Worm (Caenorhabditis elegans) whole organism, L4 larva: ENCODE measurements around the gene bre-3.

Experiments used
- F49E8.2 ChIP-seq: sonication (generic microtip); optimal IDR thresholded peaks from 2 replicates; lab custom pipeline; 2016; ENCODE audit warnings: missing compliant biosample characterization, mild to moderate bottlenecking, missing genetic modification characterization, borderline replicate concordance
- T20F7.1 ChIP-seq: fragments of 200-800 bp; sonication (Bioruptor generic); optimal IDR thresholded peaks from 2 replicates; lab custom pipeline; 2018; ENCODE audit warnings: mild to moderate bottlenecking, missing genetic modification characterization, missing compliant biosample characterization
- Y75B8A.6 ChIP-seq: fragments of 200-800 bp; sonication (Bioruptor generic); IDR thresholded peaks from 2 replicates; pipeline ENCODE4 v1.3.6; 2022; ENCODE audit warnings: missing genetic modification reagents, missing genetic modification characterization, missing compliant biosample characterization
- ZK337.2 ChIP-seq: fragments of 200-800 bp; sonication (Bioruptor generic); IDR thresholded peaks from 2 replicates; pipeline ENCODE4 v1.3.6; 2022; ENCODE audit warnings: missing genetic modification reagents, missing genetic modification characterization, missing compliant biosample characterization
- aha-1 ChIP-seq: fragments of 150-350 bp; peaks from one replicate; lab custom pipeline; 2014; ENCODE audit warnings: missing biosample characterization, missing genetic modification characterization
- arid-1 ChIP-seq: fragments of 200-800 bp; sonication (Bioruptor generic); conservative IDR thresholded peaks from 2 replicates; pipeline ENCODE4 v1.3.6; 2022; ENCODE audit warnings: missing genetic modification reagents, missing genetic modification characterization, missing compliant biosample characterization
- ceh-20 ChIP-seq: fragments of 200-800 bp; sonication (Bioruptor generic); IDR thresholded peaks from 2 replicates; pipeline ENCODE4 v1.3.6; 2022; ENCODE audit warnings: missing genetic modification reagents, missing genetic modification characterization, missing compliant biosample characterization
- ceh-28 ChIP-seq: fragments of 150-350 bp; optimal IDR thresholded peaks from 2 replicates; lab custom pipeline; 2014; ENCODE audit warnings: missing biosample characterization, missing genetic modification reagents, missing genetic modification characterization
- ceh-44 ChIP-seq: fragments of 200-800 bp; sonication (Bioruptor generic); IDR thresholded peaks from 2 replicates; pipeline ENCODE4 v1.3.6; 2022; ENCODE audit warnings: missing genetic modification reagents, missing genetic modification characterization, missing compliant biosample characterization
- daf-16 ChIP-seq, 3 experiments: sonication (generic microtip); optimal IDR thresholded peaks; 2 replicates each; lab custom pipeline; 2016 to 2017; ENCODE audit warnings: missing genetic modification characterization in 3 of 3, missing genetic modification reagents in 3 of 3, mild to moderate bottlenecking in 2 of 3, missing compliant biosample characterization in 2 of 3, missing biosample characterization in 1 of 3, moderate library complexity in 1 of 3
- daf-8 ChIP-seq: fragments of 200-800 bp; sonication (Bioruptor generic); IDR thresholded peaks from 2 replicates; pipeline ENCODE4 v1.3.6; 2022; ENCODE audit warnings: missing genetic modification characterization, missing compliant biosample characterization
- dmd-9 ChIP-seq: fragments of 200-800 bp; sonication (Bioruptor generic); IDR thresholded peaks from 2 replicates; pipeline ENCODE4 v1.3.6; 2022; ENCODE audit warnings: missing genetic modification reagents, missing genetic modification characterization, missing compliant biosample characterization
- dpl-1 ChIP-seq: fragments of 150-350 bp; optimal IDR thresholded peaks from 2 replicates; lab custom pipeline; 2014; ENCODE audit warnings: missing biosample characterization, missing genetic modification reagents, missing genetic modification characterization
- duxl-1 ChIP-seq: sonication (generic microtip); optimal IDR thresholded peaks from 2 replicates; lab custom pipeline; 2016; ENCODE audit warnings: mild to moderate bottlenecking, missing genetic modification characterization, moderate library complexity, missing compliant biosample characterization; ENCODE audit not compliant: poor library complexity
- dve-1 ChIP-seq: sonication (generic microtip); optimal IDR thresholded peaks from 2 replicates; lab custom pipeline; 2017; ENCODE audit warnings: antibody characterized with exemption, mild to moderate bottlenecking, missing genetic modification characterization, missing compliant biosample characterization; ENCODE audit not compliant: insufficient read depth
- egl-27 ChIP-seq: sonication (generic microtip); optimal IDR thresholded peaks from 3 replicates; lab custom pipeline; 2017; ENCODE audit warnings: missing biosample characterization, missing genetic modification reagents, missing genetic modification characterization
- hif-1 ChIP-seq, 2 experiments: sonication (generic microtip); optimal IDR thresholded peaks; 2 replicates each; lab custom pipeline; 2016 to 2017; ENCODE audit warnings: missing compliant biosample characterization in 2 of 2, missing genetic modification characterization in 2 of 2, missing genetic modification reagents in 2 of 2, missing genotype in 2 of 2, mild to moderate bottlenecking in 1 of 2
- hlh-11 ChIP-seq: fragments of 200-800 bp; sonication (Bioruptor generic); optimal IDR thresholded peaks from 2 replicates; lab custom pipeline; 2018; ENCODE audit warnings: mild to moderate bottlenecking, missing genetic modification characterization, missing compliant biosample characterization
- hlh-30 ChIP-seq: sonication (generic microtip); optimal IDR thresholded peaks from 2 replicates; lab custom pipeline; 2017; ENCODE audit warnings: antibody characterized with exemption, mild to moderate bottlenecking, missing genetic modification characterization, missing compliant biosample characterization; ENCODE audit not compliant: insufficient read depth
- hmg-1.1 ChIP-seq: fragments of 200-800 bp; sonication (Bioruptor generic); IDR thresholded peaks from 2 replicates; pipeline ENCODE4 v1.3.6; 2022; ENCODE audit warnings: missing genetic modification reagents, missing genetic modification characterization, missing compliant biosample characterization
- lin-1 ChIP-seq: fragments of 200-800 bp; sonication (Bioruptor generic); IDR thresholded peaks from 2 replicates; pipeline ENCODE4 v1.3.6; 2022; ENCODE audit warnings: missing genetic modification reagents, missing genetic modification characterization, missing compliant biosample characterization
- lin-13 ChIP-seq: fragments of 150-350 bp; optimal IDR thresholded peaks from 2 replicates; lab custom pipeline; 2014; ENCODE audit warnings: missing biosample characterization, missing genetic modification reagents, missing genetic modification characterization
- lin-15B ChIP-seq: fragments of 150-350 bp; sonication (generic microtip); optimal IDR thresholded peaks from 3 replicates; lab custom pipeline; 2014; ENCODE audit warnings: missing biosample characterization, missing genetic modification characterization
- lin-29 ChIP-seq: fragments of 200-800 bp; sonication (Bioruptor generic); IDR thresholded peaks from 2 replicates; pipeline ENCODE4 v1.3.6; 2022; ENCODE audit warnings: missing genetic modification reagents, missing genetic modification characterization, missing compliant biosample characterization
- lin-38 ChIP-seq: fragments of 200-800 bp; sonication (Bioruptor generic); IDR thresholded peaks from 2 replicates; pipeline ENCODE4 v1.3.6; 2022; ENCODE audit warnings: missing genetic modification reagents, missing genetic modification characterization, missing compliant biosample characterization
- lsy-2 ChIP-seq, 2 experiments: fragments of 150-350 bp in 1 of 2; sonication (generic microtip) in 1 of 2; optimal IDR thresholded peaks; 2 replicates each; lab custom pipeline; 2014 to 2017; ENCODE audit warnings: missing biosample characterization in 2 of 2, missing genetic modification characterization in 2 of 2
- madf-5 ChIP-seq, 2 experiments: fragments of 200-800 bp; sonication (Bioruptor generic); IDR thresholded peaks; 2 replicates each; pipeline ENCODE4 v1.3.6; 2022; ENCODE audit warnings: missing compliant biosample characterization in 2 of 2, missing genetic modification characterization in 2 of 2
- mdl-1 ChIP-seq, 2 experiments: fragments of 150-350 bp in 1 of 2; sonication (generic microtip) in 1 of 2; optimal IDR thresholded peaks; 2 replicates each; lab custom pipeline; 2014 to 2017; ENCODE audit warnings: missing biosample characterization in 2 of 2, missing genetic modification characterization in 2 of 2
- mep-1 ChIP-seq: fragments of 150-350 bp; sonication (generic microtip); optimal IDR thresholded peaks from 3 replicates; lab custom pipeline; 2014; ENCODE audit warnings: missing biosample characterization, missing genetic modification characterization
- mes-2 ChIP-seq: sonication (generic microtip); optimal IDR thresholded peaks from 2 replicates; lab custom pipeline; 2016; ENCODE audit warnings: missing genotype, mild to moderate bottlenecking, missing genetic modification characterization, missing compliant biosample characterization; ENCODE audit not compliant: poor library complexity, severe bottlenecking
- nhr-102 ChIP-seq: sonication (generic microtip); optimal IDR thresholded peaks from 2 replicates; lab custom pipeline; 2016; ENCODE audit warnings: mild to moderate bottlenecking, missing genetic modification characterization, moderate library complexity, missing compliant biosample characterization
- nhr-28 ChIP-seq: fragments of 150-350 bp; optimal IDR thresholded peaks from 2 replicates; lab custom pipeline; 2014; ENCODE audit warnings: missing biosample characterization, missing genetic modification characterization
- nhr-6 ChIP-seq: fragments of 150-350 bp; optimal IDR thresholded peaks from 2 replicates; lab custom pipeline; 2014; ENCODE audit warnings: missing biosample characterization, missing genetic modification characterization
- nhr-76 ChIP-seq: fragments of 150-350 bp; optimal IDR thresholded peaks from 2 replicates; lab custom pipeline; 2014; ENCODE audit warnings: missing biosample characterization, missing genetic modification characterization
- nhr-77 ChIP-seq: fragments of 150-350 bp; optimal IDR thresholded peaks from 2 replicates; lab custom pipeline; 2014; ENCODE audit warnings: missing biosample characterization, missing genetic modification characterization
- pqm-1 ChIP-seq: sonication (generic microtip); optimal IDR thresholded peaks from 2 replicates; lab custom pipeline; 2017; ENCODE audit warnings: missing biosample characterization, missing genetic modification characterization
- rbr-2 ChIP-seq: sonication (generic microtip); optimal IDR thresholded peaks from 2 replicates; lab custom pipeline; 2016; ENCODE audit warnings: missing genotype, missing genetic modification characterization, missing compliant biosample characterization
- snpc-4 ChIP-seq: fragments of 150-350 bp; optimal IDR thresholded peaks from 2 replicates; lab custom pipeline; 2014; ENCODE audit warnings: missing biosample characterization, missing genetic modification characterization
- tag-97 ChIP-seq: fragments of 200-800 bp; sonication (Bioruptor generic); IDR thresholded peaks from 2 replicates; pipeline ENCODE4 v1.3.6; 2022; ENCODE audit warnings: missing genetic modification characterization, missing compliant biosample characterization
- unc-130 ChIP-seq: sonication (generic microtip); optimal IDR thresholded peaks from 2 replicates; lab custom pipeline; 2016; ENCODE audit warnings: missing genetic modification reagents, missing genetic modification characterization, missing compliant biosample characterization
- unc-62 ChIP-seq, 3 experiments: fragments of 150-350 bp in 1 of 3; sonication (generic microtip); optimal IDR thresholded peaks in 2 of 3; peaks in 1 of 3; 1 replicate in 1 of 3; 2 replicates in 2 of 3; lab custom pipeline; 2014 to 2017; ENCODE audit warnings: missing biosample characterization in 3 of 3, missing genetic modification characterization in 3 of 3, missing genetic modification reagents in 3 of 3, missing genotype in 1 of 3
- zfp-3 ChIP-seq: fragments of 200-800 bp; sonication (Bioruptor generic); conservative IDR thresholded peaks from 2 replicates; pipeline ENCODE4 v1.3.6; 2022; ENCODE audit warnings: missing genetic modification reagents, missing genetic modification characterization, missing compliant biosample characterization
- ztf-7 ChIP-seq: fragments of 150-350 bp; optimal IDR thresholded peaks from 2 replicates; lab custom pipeline; 2014; ENCODE audit warnings: missing biosample characterization, missing genetic modification characterization

The bre-3 gene

DNA sequence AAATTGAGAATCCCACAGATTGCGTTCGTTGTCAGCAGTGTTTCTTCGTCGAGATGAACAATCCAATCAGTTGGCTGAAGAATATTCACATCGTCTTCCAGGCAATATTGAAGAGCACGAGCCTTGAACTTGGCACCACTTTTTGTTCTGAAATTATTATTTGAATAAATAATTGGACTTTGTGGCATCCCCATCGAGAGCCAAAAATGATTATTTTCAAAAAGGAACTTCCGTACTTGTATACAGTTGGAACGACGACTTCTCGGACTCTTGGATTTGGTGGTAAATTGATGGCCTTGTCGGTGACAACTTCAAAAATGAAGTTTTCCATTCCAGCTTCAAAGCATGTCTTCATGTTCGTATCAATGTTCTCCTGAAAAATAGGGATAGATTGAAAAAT is 13.3 kb downstream of the bre-3 start:
- TF ChIP-seq lsy-2 (tag; optimal IDR thresholded peaks at IDR 0.05; lab: Kevin White, UChicago) (no peak), aha-1 (peak; percentile 92)

ce11 chrIII:9467857-9468256 is 17.4 kb downstream of the bre-3 start, which contains the start of gene tag-342:
TSS of gene tag-342 (plus strand) at chrIII:9468157.
- no peak for TF ChIP-seq lin-15B (tag; lab: Kevin White, UChicago)
- peak; percentile 45; the same call in 1 of the 2 replicates for TF ChIP-seq lin-38 (GFP tag; lab: Robert Waterston, UW)

- no peak for TF ChIP-seq ztf-7 (tag; lab: Kevin White, UChicago)
- TF ChIP-seq hlh-11 (tag; lab: Kevin White, UChicago): peak; percentile 32
- no peak for TF ChIP-seq Y75B8A.6 (GFP tag; lab: Robert Waterston, UW)
- no peak for TF ChIP-seq ceh-44 (GFP tag; lab: Robert Waterston, UW)
- TF ChIP-seq ceh-20 (GFP tag; lab: Robert Waterston, UW): no peak
- TF ChIP-seq lsy-2 (tag; optimal IDR thresholded peaks at IDR 0.05; lab: Kevin White, UChicago): peak in 1 of 2 experiments; percentile 78
- TF ChIP-seq nhr-77 (tag; lab: Kevin White, UChicago): peak; percentile 60
- peak; percentile 23 for TF ChIP-seq lin-13 (GFP tag; lab: Kevin White, UChicago)
- no peak for TF ChIP-seq mdl-1 (tag; optimal IDR thresholded peaks at IDR 0.05; lab: Kevin White, UChicago)
- peak; percentile 70 for TF ChIP-seq dpl-1 (GFP tag; lab: Kevin White, UChicago)
- no peak for TF ChIP-seq daf-16 (GFP tag; optimal IDR thresholded peaks at IDR 0.05; lab: Kevin White, UChicago)
- TF ChIP-seq daf-16 (tag; optimal IDR thresholded peaks at IDR 0.05; lab: Kevin White, UChicago): peak; percentile 39
- TF ChIP-seq hif-1 (tag; optimal IDR thresholded peaks at IDR 0.05; lab: Kevin White, UChicago): peak in 1 of 2 experiments; percentile 31
- TF ChIP-seq aha-1: peak; percentile 74
- peak; percentile 34 for TF ChIP-seq nhr-28 (tag; lab: Kevin White, UChicago)
- TF ChIP-seq lin-1 (GFP tag; lab: Robert Waterston, UW): no peak
- TF ChIP-seq unc-62 (GFP tag; optimal IDR thresholded peaks at IDR 0.05 in 1 of 2; lab: Kevin White, UChicago): no peak
- no peak for TF ChIP-seq unc-62 (tag; optimal IDR thresholded peaks at IDR 0.05; lab: Kevin White, UChicago)
- peak; percentile 72 for TF ChIP-seq duxl-1 (tag; lab: Kevin White, UChicago)
- peak; percentile 44 for TF ChIP-seq nhr-102 (tag; lab: Kevin White, UChicago)
- TF ChIP-seq dve-1: peak; percentile 73
- no peak for TF ChIP-seq madf-5 (GFP tag; IDR thresholded peaks at IDR 0.05; lab: Robert Waterston, UW)
- TF ChIP-seq T20F7.1 (GFP tag; lab: Kevin White, UChicago): no peak
- TF ChIP-seq hlh-30 (tag; lab: Kevin White, UChicago): peak; percentile 32
- no peak for TF ChIP-seq lin-29 (GFP tag; lab: Robert Waterston, UW)
- TF ChIP-seq lin-38 (GFP tag; lab: Robert Waterston, UW): peak; percentile 98
- 0 out of 2 replicates have a peak, but pooled peaks have one; percentile 26 for TF ChIP-seq hmg-1.1
- TF ChIP-seq daf-8 (GFP tag; lab: Robert Waterston, UW): no peak
- TF ChIP-seq nhr-6 (tag; lab: Kevin White, UChicago): peak; percentile 59
- peak; percentile 57 for TF ChIP-seq unc-130 (GFP tag; lab: Kevin White, UChicago)
- TF ChIP-seq mep-1: peak; percentile 70
- no peak for TF ChIP-seq F49E8.2 (tag; lab: Kevin White, UChicago)
- peak; percentile 31; the same call in 1 of the 2 replicates for TF ChIP-seq zfp-3
- TF ChIP-seq arid-1: peak; percentile 55; the same call in 1 of the 2 replicates
- no peak for TF ChIP-seq tag-97 (GFP tag; lab: Robert Waterston, UW)
- peak; percentile 49 for TF ChIP-seq pqm-1
- TF ChIP-seq snpc-4 (tag; lab: Kevin White, UChicago): no peak
- TF ChIP-seq rbr-2 (tag; lab: Kevin White, UChicago): peak; percentile 58
- TF ChIP-seq mes-2 (tag; lab: Kevin White, UChicago): peak; percentile 87
- TF ChIP-seq ceh-28 (tag; lab: Kevin White, UChicago): peak; percentile 11
- no peak for TF ChIP-seq dmd-9 (GFP tag; lab: Robert Waterston, UW)
- TF ChIP-seq nhr-76 (tag; lab: Kevin White, UChicago): no peak
- TF ChIP-seq ZK337.2 (GFP tag; lab: Robert Waterston, UW): no peak
- TF ChIP-seq egl-27 (tag; lab: Kevin White, UChicago): no peak
These were observed 18.2 kb downstream of the bre-3 start, which contains the start of gene baf-1 for ce11 chrIII:9467095-9467494. TSS of gene baf-1 (plus strand) at chrIII:9467464.
